Worm (Caenorhabditis elegans): ENCODE measurements around the gene T06D8.2.
A peak's percentile ranks its signal among the peaks of the same experiment; 100 is the strongest.

T06D8.2 gene

DNA sequence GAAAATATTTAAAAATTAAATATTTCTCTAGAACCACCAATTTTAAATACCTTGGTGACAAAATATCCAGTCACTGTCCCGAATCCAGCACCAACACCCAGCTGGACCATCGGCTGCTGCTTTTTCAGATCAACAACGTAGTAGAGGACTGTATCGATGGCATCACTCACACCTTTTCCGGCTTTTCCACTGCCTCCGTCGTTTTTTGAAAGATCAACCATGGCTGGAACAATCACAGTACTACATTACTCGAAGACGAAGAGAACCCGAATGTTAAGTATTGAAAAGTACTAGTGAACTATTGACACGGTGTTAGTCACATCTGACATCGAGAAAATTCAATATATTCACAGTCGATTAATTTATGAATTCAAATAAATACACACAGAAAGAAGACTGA, 10.6 kb downstream of the T06D8.2 start, which contains the start of gene fndc-1 (continued):
- TF ChIP-seq attf-6 (GFP tag; IDR thresholded peaks at IDR 0.05) (0 out of 2 replicates have a peak, but pooled peaks have one; percentile 34), B0336.3 (GFP tag; IDR thresholded peaks at IDR 0.05) (peak; percentile 53; the same call in 1 of the 2 replicates), atf-7 (tag; optimal IDR thresholded peaks at IDR 0.05) (peak; percentile 23), let-526 (GFP tag; IDR thresholded peaks at IDR 0.05) (no peak), B0035.1 (tag; optimal IDR thresholded peaks at IDR 0.05) (no peak)

DNA sequence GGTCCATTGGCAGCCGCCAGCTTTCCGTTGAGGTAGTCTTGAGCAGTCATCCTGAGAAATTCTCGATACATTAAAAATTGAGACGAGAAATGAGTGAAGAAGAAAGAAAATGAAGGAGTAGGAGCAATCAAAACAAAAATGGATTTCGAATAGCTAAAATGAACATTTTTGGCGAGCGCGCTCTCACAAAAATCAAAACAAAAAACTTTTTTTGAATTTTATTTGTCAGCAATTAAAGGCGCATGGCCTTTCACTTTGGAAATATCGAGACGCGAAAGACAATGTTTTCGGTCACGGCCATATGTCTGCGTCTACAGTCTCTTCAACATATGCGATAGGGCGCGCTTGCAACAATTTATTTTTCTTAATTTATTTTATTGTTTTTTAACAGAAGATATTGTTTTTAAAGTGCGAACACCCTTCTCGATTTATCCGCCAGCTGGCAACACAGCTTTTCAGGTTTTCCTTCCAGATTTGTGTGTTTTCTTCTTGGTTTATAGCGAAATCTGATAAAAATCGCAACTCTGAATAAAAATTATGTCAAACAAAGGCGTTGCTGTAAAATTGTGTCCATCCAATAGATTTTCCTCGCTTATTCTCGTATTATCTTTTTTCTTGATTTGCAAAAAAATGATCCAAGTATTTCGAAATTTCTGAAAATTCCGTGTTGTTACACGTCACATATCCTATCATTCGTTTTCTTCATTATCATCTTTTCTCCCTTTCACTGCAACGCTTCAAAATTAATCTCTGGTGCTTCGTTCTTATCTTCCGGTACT, 12.6 kb downstream of the T06D8.2 start, which contains the start of the genes rpn-9 and T06D8.9:
Gene rpn-9 (minus strand): TSS at position 51 of the 779 bp plus-strand sequence.
Gene T06D8.9 (plus strand): TSS at position 729 of the 779 bp plus-strand sequence.
- TF ChIP-seq attf-6 (GFP tag; IDR thresholded peaks at IDR 0.05), result peak; percentile 29; the same call in 1 of the 2 replicates
- TF ChIP-seq hlh-26 (GFP tag; conservative IDR thresholded peaks at IDR 0.05), result no peak
- peak; percentile 18 for TF ChIP-seq madf-10 (tag; optimal IDR thresholded peaks at IDR 0.05)
- no peak for TF ChIP-seq sptf-2 (GFP tag; optimal IDR thresholded peaks at IDR 0.05)
- TF ChIP-seq nhr-90 (tag; optimal IDR thresholded peaks at IDR 0.05), result no peak
- peak; percentile 81 for TF ChIP-seq pbrm-1 (GFP tag; IDR thresholded peaks at IDR 0.05)
- peak; percentile 28; the same call in 1 of the 2 replicates for TF ChIP-seq B0336.3 (GFP tag; IDR thresholded peaks at IDR 0.05)
- peak; percentile 87 for TF ChIP-seq lin-54 (GFP tag; optimal IDR thresholded peaks at IDR 0.05)
- TF ChIP-seq attf-3 (GFP tag; conservative IDR thresholded peaks at IDR 0.05), result peak; percentile 82
- TF ChIP-seq lsl-1 (GFP tag; optimal IDR thresholded peaks at IDR 0.05), result peak; percentile 90
- TF ChIP-seq F39B2.1 (GFP tag; IDR thresholded peaks at IDR 0.05), result no peak
- TF ChIP-seq let-526 (GFP tag; IDR thresholded peaks at IDR 0.05), result 0 out of 2 replicates have a peak, but pooled peaks have one; percentile 20
- peak; percentile 83 for TF ChIP-seq snpc-1.1 (tag; optimal IDR thresholded peaks at IDR 0.05; ENCODE audit: insufficient read depth)
- TF ChIP-seq tbp1 (GFP tag; optimal IDR thresholded peaks at IDR 0.05), result peak; percentile 67
- TF ChIP-seq somi-1 (GFP tag; optimal IDR thresholded peaks at IDR 0.05), result no peak
- TF ChIP-seq F22D6.2 (tag; optimal IDR thresholded peaks at IDR 0.05), result no peak
- peak; percentile 77; the same call in 1 of the 2 replicates for TF ChIP-seq Y95B8A.8 (GFP tag; IDR thresholded peaks at IDR 0.05)
- peak; percentile 45; the same call in 1 of the 2 replicates for TF ChIP-seq Y67H2A.10 (GFP tag; conservative IDR thresholded peaks at IDR 0.05)
- TF ChIP-seq mcd-1 (GFP tag; IDR thresholded peaks at IDR 0.05), result peak; percentile 94
- no peak for TF ChIP-seq ets-4 (GFP tag; optimal IDR thresholded peaks at IDR 0.05)
- peak in 2 of 3 experiments; percentile 15 to 71 for TF ChIP-seq lin-35 (GFP tag; optimal IDR thresholded peaks at IDR 0.05)
- peak; percentile 86 for TF ChIP-seq ceh-91 (GFP tag; IDR thresholded peaks at IDR 0.05)
- TF ChIP-seq attf-5 (GFP tag; optimal IDR thresholded peaks at IDR 0.05), result peak; percentile 96
- no peak for TF ChIP-seq nfya-2 (GFP tag; IDR thresholded peaks at IDR 0.05)
- peak; percentile 58; the same call in 1 of the 2 replicates for TF ChIP-seq lir-1 (GFP tag; conservative IDR thresholded peaks at IDR 0.05)
- no peak for TF ChIP-seq ccch-3 (GFP tag; optimal IDR thresholded peaks at IDR 0.05)
- no peak for TF ChIP-seq Y79H2A.3 (GFP tag; conservative IDR thresholded peaks at IDR 0.05)
- peak; percentile 78 for TF ChIP-seq hsf-1 (GFP tag; IDR thresholded peaks at IDR 0.05)
- no peak for TF ChIP-seq hmg-20 (GFP tag; IDR thresholded peaks at IDR 0.05)
- TF ChIP-seq egrh-3 (GFP tag; IDR thresholded peaks at IDR 0.05), result no peak
- no peak for TF ChIP-seq rec-8 (tag; optimal IDR thresholded peaks at IDR 0.05)
- no peak for TF ChIP-seq B0035.1 (tag; optimal IDR thresholded peaks at IDR 0.05)
- peak; percentile 62; the same call in 1 of the 2 replicates for TF ChIP-seq ceh-100 (GFP tag; IDR thresholded peaks at IDR 0.05)
- TF ChIP-seq dox-1 (GFP tag; IDR thresholded peaks at IDR 0.05), result peak; percentile 88
- peak; percentile 21 for TF ChIP-seq ZK185.1 (tag; optimal IDR thresholded peaks at IDR 0.05; ENCODE audit: poor library complexity, severe bottlenecking)
- peak; percentile 66 for TF ChIP-seq madf-8 (GFP tag; conservative IDR thresholded peaks at IDR 0.05)
- TF ChIP-seq bed-2 (GFP tag; IDR thresholded peaks at IDR 0.05), result no peak
- no peak for TF ChIP-seq sea-2 (GFP tag; IDR thresholded peaks at IDR 0.05)
- peak; percentile 90 for TF ChIP-seq F23B12.7 (tag; optimal IDR thresholded peaks at IDR 0.05; ENCODE audit: insufficient read depth)
- TF ChIP-seq aptf-2 (GFP tag; conservative IDR thresholded peaks at IDR 0.05), result no peak
- TF ChIP-seq Y53G8AR.9 (GFP tag; conservative IDR thresholded peaks at IDR 0.05), result no peak; the same call in 1 of the 2 replicates
- no peak for TF ChIP-seq unc-62 (GFP tag; optimal IDR thresholded peaks at IDR 0.05)

Data from whole organism, young adult.